Fruit fly (Drosophila melanogaster): ENCODE data around the gene dgt1.
A peak's percentile ranks its signal among the peaks of the same experiment; 100 is the strongest.

DNA sequence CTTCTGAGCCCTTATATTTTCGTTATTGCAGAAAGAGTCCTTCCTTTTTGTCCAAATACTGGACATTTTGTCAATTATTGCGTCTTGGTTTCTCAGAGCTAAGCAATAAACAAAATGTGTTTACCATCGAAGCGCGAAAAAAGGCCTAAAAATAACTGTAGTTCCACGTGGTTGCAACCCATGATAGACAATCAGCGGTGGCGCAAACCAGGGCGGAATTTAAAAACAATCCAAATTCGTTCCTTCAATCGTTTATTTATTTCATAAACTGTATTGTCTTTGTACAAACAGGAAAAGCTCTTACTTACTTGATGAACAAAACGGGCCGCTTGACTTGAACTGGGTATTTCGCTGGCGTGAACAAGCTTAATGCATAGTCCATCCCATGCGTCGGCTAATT lies 1.5 kb upstream of the dgt1 start, which contains the start of gene CG7824:
- TF ChIP-seq CG11617 (GFP tag; optimal IDR thresholded peaks at IDR 0.05) (no peak), kay (GFP tag; ENCODE audit: borderline replicate concordance) (no peak), CG14711 (tag; optimal IDR thresholded peaks at IDR 0.05) (no peak), Crg-1 (GFP tag; optimal IDR thresholded peaks at IDR 0.05) (no peak), CG5204 (GFP tag; optimal IDR thresholded peaks at IDR 0.05) (no peak), CG7045 (GFP tag; optimal IDR thresholded peaks at IDR 0.05) (no peak), CG7101 (tag; optimal IDR thresholded peaks at IDR 0.05) (no peak), ovo (GFP tag; optimal IDR thresholded peaks at IDR 0.05) (no peak), cic (GFP tag; optimal IDR thresholded peaks at IDR 0.05) (no peak), bab1 (GFP tag; optimal IDR thresholded peaks at IDR 0.05) (no peak), Mnt (GFP tag; optimal IDR thresholded peaks at IDR 0.05) (peak; percentile 49), CG1620 (GFP tag; optimal IDR thresholded peaks at IDR 0.05) (no peak)

Measured in whole organism, adult.